Worm (Caenorhabditis elegans): ENCODE measurements around the gene sru-28.

The sru-28 gene

ce11 chrV:1471078-1471969 lies 34.8 kb upstream of the sru-28 start (continued):
- TF ChIP-seq ceh-82 (tag; optimal IDR thresholded peaks at IDR 0.05), result no peak
- no peak for TF ChIP-seq nhr-42 (GFP tag; IDR thresholded peaks at IDR 0.05)
- TF ChIP-seq ceh-20 (GFP tag; IDR thresholded peaks at IDR 0.05), result no peak
- no peak for TF ChIP-seq nhr-102 (tag; optimal IDR thresholded peaks at IDR 0.05)
- TF ChIP-seq mes-2 (tag; optimal IDR thresholded peaks at IDR 0.05; ENCODE audit: poor library complexity, severe bottlenecking), result peak; percentile 77
- TF ChIP-seq daf-8 (GFP tag; IDR thresholded peaks at IDR 0.05), result no peak
- TF ChIP-seq aha-1 (tag), result peak; percentile 97
- no peak for TF ChIP-seq Y5F2A.4 (GFP tag; optimal IDR thresholded peaks at IDR 0.05)
- no peak for TF ChIP-seq mxl-2 (GFP tag; conservative IDR thresholded peaks at IDR 0.05)
- no peak for TF ChIP-seq snpc-1.2 (GFP tag; IDR thresholded peaks at IDR 0.05)
- TF ChIP-seq Y48G9A.11 (GFP tag; IDR thresholded peaks at IDR 0.05), result no peak
- TF ChIP-seq ZK546.5 (tag; optimal IDR thresholded peaks at IDR 0.05), result no peak
- TF ChIP-seq aly-2 (tag; optimal IDR thresholded peaks at IDR 0.05), result no peak
- no peak for TF ChIP-seq ceh-44 (GFP tag; IDR thresholded peaks at IDR 0.05)
- TF ChIP-seq php-3 (GFP tag; IDR thresholded peaks at IDR 0.05), result no peak
- TF ChIP-seq lin-29 (GFP tag; IDR thresholded peaks at IDR 0.05), result no peak
- TF ChIP-seq lin-38 (GFP tag; IDR thresholded peaks at IDR 0.05), result peak; percentile 95
- TF ChIP-seq pqm-1 (tag; optimal IDR thresholded peaks at IDR 0.05), result no peak
- no peak for TF ChIP-seq madf-5 (GFP tag; IDR thresholded peaks at IDR 0.05)
- TF ChIP-seq daf-16 (GFP tag; optimal IDR thresholded peaks at IDR 0.05), result no peak
- TF ChIP-seq daf-16 (tag; optimal IDR thresholded peaks at IDR 0.05), result peak; percentile 61
- TF ChIP-seq mdl-1 (tag; optimal IDR thresholded peaks at IDR 0.05), result peak in 1 of 2 experiments; percentile 31
- no peak for TF ChIP-seq nhr-48 (tag; optimal IDR thresholded peaks at IDR 0.05)
- TF ChIP-seq R02D3.7 (tag; optimal IDR thresholded peaks at IDR 0.05), result no peak
- TF ChIP-seq vab-7 (GFP tag; IDR thresholded peaks at IDR 0.05), result peak; percentile 52; the same call in 1 of the 2 replicates
- TF ChIP-seq dve-1 (tag; optimal IDR thresholded peaks at IDR 0.05; ENCODE audit: insufficient read depth), result peak; percentile 85
- TF ChIP-seq hif-1 (tag; optimal IDR thresholded peaks at IDR 0.05), result no peak
- TF ChIP-seq lin-13 (GFP tag; optimal IDR thresholded peaks at IDR 0.05), result peak; percentile 57
- TF ChIP-seq jun-1 (tag; optimal IDR thresholded peaks at IDR 0.05), result no peak
- peak in 1 of 2 experiments; percentile 84 for TF ChIP-seq lsy-2 (tag; optimal IDR thresholded peaks at IDR 0.05)
- peak; percentile 87 for TF ChIP-seq dpl-1 (GFP tag; optimal IDR thresholded peaks at IDR 0.05)
- TF ChIP-seq F10B5.3 (tag; optimal IDR thresholded peaks at IDR 0.05), result no peak
- TF ChIP-seq D1046.2 (GFP tag; IDR thresholded peaks at IDR 0.05), result no peak
- TF ChIP-seq tra-1 (GFP tag; IDR thresholded peaks at IDR 0.05), result no peak
- no peak for TF ChIP-seq nhr-25 (tag; optimal IDR thresholded peaks at IDR 0.05; ENCODE audit: borderline replicate concordance, insufficient read depth)
- peak; percentile 17 for TF ChIP-seq hlh-30 (tag; optimal IDR thresholded peaks at IDR 0.05; ENCODE audit: insufficient read depth)
- TF ChIP-seq mxl-3 (GFP tag; optimal IDR thresholded peaks at IDR 0.05), result no peak
- no peak for TF ChIP-seq egl-43 (GFP tag; IDR thresholded peaks at IDR 0.05)
- peak; percentile 62 for TF ChIP-seq fkh-10 (GFP tag; optimal IDR thresholded peaks at IDR 0.05)
- no peak for TF ChIP-seq zfp-3 (GFP tag; conservative IDR thresholded peaks at IDR 0.05)
- no peak for TF ChIP-seq hmg-1.1 (GFP tag; IDR thresholded peaks at IDR 0.05)
- no peak for TF ChIP-seq dmd-8 (GFP tag; IDR thresholded peaks at IDR 0.05)
- 0 out of 2 replicates have a peak, but pooled peaks have one; percentile 41 for TF ChIP-seq lim-7 (GFP tag; IDR thresholded peaks at IDR 0.05)
- TF ChIP-seq saeg-2 (GFP tag; IDR thresholded peaks at IDR 0.05), result no peak
- no peak for TF ChIP-seq cey-2 (tag; optimal IDR thresholded peaks at IDR 0.05; ENCODE audit: borderline replicate concordance, insufficient read depth)
- TF ChIP-seq F37D6.2 (tag; optimal IDR thresholded peaks at IDR 0.05), result peak; percentile 18
- no peak for TF ChIP-seq ceh-62 (tag; optimal IDR thresholded peaks at IDR 0.05)
- TF ChIP-seq nhr-28 (tag; optimal IDR thresholded peaks at IDR 0.05), result peak; percentile 51
- no peak for TF ChIP-seq egl-27 (tag; optimal IDR thresholded peaks at IDR 0.05)

Measured in whole organism, L4 larva.